Worm (Caenorhabditis elegans): Measurements from ENCODE around the gene dnj-10.

dnj-10 gene

ce11 chrIII:8656957-8657356 lies 26.0 kb downstream of the dnj-10 start (continued):
- TF ChIP-seq dve-1 (tag; optimal IDR thresholded peaks at IDR 0.05; ENCODE audit: insufficient read depth) (peak; percentile 94), zag-1 (tag; optimal IDR thresholded peaks at IDR 0.05) (no peak), set-16 (GFP tag; IDR thresholded peaks at IDR 0.05) (no peak), nhr-77 (tag; optimal IDR thresholded peaks at IDR 0.05) (peak; percentile 65), egl-43 (GFP tag; IDR thresholded peaks at IDR 0.05) (no peak), lin-1 (GFP tag; IDR thresholded peaks at IDR 0.05) (peak; percentile 33; the same call in 1 of the 2 replicates), T20F7.1 (GFP tag; optimal IDR thresholded peaks at IDR 0.05) (peak; percentile 44), lir-3 (tag; optimal IDR thresholded peaks at IDR 0.05) (no peak), mxl-3 (GFP tag; optimal IDR thresholded peaks at IDR 0.05) (peak; percentile 33), F37D6.2 (tag; optimal IDR thresholded peaks at IDR 0.05) (no peak), R02D3.7 (tag; optimal IDR thresholded peaks at IDR 0.05) (no peak), Y5F2A.4 (GFP tag; optimal IDR thresholded peaks at IDR 0.05) (no peak), ceh-44 (GFP tag; IDR thresholded peaks at IDR 0.05) (no peak), dmd-6 (GFP tag; IDR thresholded peaks at IDR 0.05) (peak; percentile 93), ceh-82 (tag; optimal IDR thresholded peaks at IDR 0.05) (no peak), dpl-1 (GFP tag; optimal IDR thresholded peaks at IDR 0.05) (no peak), Y105C5A.15 (GFP tag; IDR thresholded peaks at IDR 0.05) (no peak), zfp-3 (GFP tag; conservative IDR thresholded peaks at IDR 0.05) (no peak), Y75B8A.6 (GFP tag; IDR thresholded peaks at IDR 0.05) (no peak), nhr-42 (GFP tag; IDR thresholded peaks at IDR 0.05) (no peak), zip-2 (tag; optimal IDR thresholded peaks at IDR 0.05) (no peak), hmg-1.1 (GFP tag; IDR thresholded peaks at IDR 0.05) (no peak), lin-29 (GFP tag; IDR thresholded peaks at IDR 0.05) (no peak), saeg-2 (GFP tag; IDR thresholded peaks at IDR 0.05) (no peak)

- peak; percentile 97 for TF ChIP-seq aha-1 (tag)
- no peak for TF ChIP-seq unc-62 (GFP tag; optimal IDR thresholded peaks at IDR 0.05 in 1 of 2)
- no peak for TF ChIP-seq unc-62 (tag; optimal IDR thresholded peaks at IDR 0.05)
Measured at ce11 chrIII:8657676-8658366, 26.9 kb downstream of the dnj-10 start.

ce11 chrIII:8658367-8658761 lies 27.4 kb downstream of the dnj-10 start:
- TF ChIP-seq hif-1 (tag; optimal IDR thresholded peaks at IDR 0.05) (peak; percentile 88 to 90), mxl-3 (GFP tag; optimal IDR thresholded peaks at IDR 0.05) (peak; percentile 98), zag-1 (tag; optimal IDR thresholded peaks at IDR 0.05) (no peak), lin-38 (GFP tag; IDR thresholded peaks at IDR 0.05) (peak; percentile 49), R02D3.7 (tag; optimal IDR thresholded peaks at IDR 0.05) (no peak), mep-1 (tag; optimal IDR thresholded peaks at IDR 0.05) (peak; percentile 90), ceh-62 (tag; optimal IDR thresholded peaks at IDR 0.05) (no peak), ZK546.5 (tag; optimal IDR thresholded peaks at IDR 0.05) (no peak), hmg-1.1 (GFP tag; IDR thresholded peaks at IDR 0.05) (peak; percentile 78), lsy-2 (tag; optimal IDR thresholded peaks at IDR 0.05) (peak; percentile 74 to 87), F37D6.2 (tag; optimal IDR thresholded peaks at IDR 0.05) (peak; percentile 19), ceh-32 (tag; optimal IDR thresholded peaks at IDR 0.05; ENCODE audit: poor library complexity) (no peak), nhr-10 (tag; optimal IDR thresholded peaks at IDR 0.05) (peak; percentile 80), zip-11 (GFP tag; IDR thresholded peaks at IDR 0.05) (no peak), ceh-44 (GFP tag; IDR thresholded peaks at IDR 0.05) (no peak), tag-97 (GFP tag; IDR thresholded peaks at IDR 0.05) (no peak), zip-2 (tag; optimal IDR thresholded peaks at IDR 0.05) (peak; percentile 71), F26F4.8 (GFP tag; conservative IDR thresholded peaks at IDR 0.05) (no peak), T26A8.4 (GFP tag; IDR thresholded peaks at IDR 0.05) (peak; percentile 77; the same call in 1 of the 2 replicates), egl-43 (GFP tag; IDR thresholded peaks at IDR 0.05) (no peak), daf-8 (GFP tag; IDR thresholded peaks at IDR 0.05) (no peak), lin-1 (GFP tag; IDR thresholded peaks at IDR 0.05) (peak; percentile 89), daf-12 (tag; optimal IDR thresholded peaks at IDR 0.05) (no peak), nhr-42 (GFP tag; IDR thresholded peaks at IDR 0.05) (peak; percentile 60; the same call in 1 of the 2 replicates), dmd-9 (GFP tag; IDR thresholded peaks at IDR 0.05) (no peak), dmd-6 (GFP tag; IDR thresholded peaks at IDR 0.05) (peak; percentile 93), nhr-76 (tag; optimal IDR thresholded peaks at IDR 0.05) (no peak), zfp-3 (GFP tag; conservative IDR thresholded peaks at IDR 0.05) (0 out of 2 replicates have a peak, but pooled peaks have one; percentile 70), cey-2 (tag; optimal IDR thresholded peaks at IDR 0.05; ENCODE audit: borderline replicate concordance, insufficient read depth) (peak; percentile 90), ceh-82 (tag; optimal IDR thresholded peaks at IDR 0.05) (no peak), lin-13 (GFP tag; optimal IDR thresholded peaks at IDR 0.05) (peak; percentile 74), nhr-41 (GFP tag; IDR thresholded peaks at IDR 0.05) (no peak)

Data from whole organism, L4 larva.